Fruit fly (Drosophila melanogaster) whole organism, wandering third instar larva: ENCODE measurements around the gene CG14443.

Source experiments
- Dfd ChIP-seq: fragments of >200 bp; optimal IDR thresholded peaks from 2 replicates; lab custom pipeline; 2017; ENCODE audit warnings: missing biosample characterization, missing genetic modification characterization
- HLH106 ChIP-seq: fragments of 200-800 bp; optimal IDR thresholded peaks from 3 replicates; lab custom pipeline; 2019; ENCODE audit warnings: missing biosample characterization, mild to moderate bottlenecking, missing genetic modification characterization, moderate library complexity
- Hnf4 ChIP-seq: fragments of 200-800 bp; sonication (Bioruptor generic); optimal IDR thresholded peaks from 2 replicates; lab custom pipeline; 2016; ENCODE audit warnings: missing biosample characterization, mild to moderate bottlenecking, missing genetic modification characterization
- Hr78 ChIP-seq: fragments of >200 bp; optimal IDR thresholded peaks from 2 replicates; lab custom pipeline; 2017; ENCODE audit warnings: missing biosample characterization, missing genetic modification characterization
- Hr83 ChIP-seq: fragments of 200-300 bp; sonication (Bioruptor generic); optimal IDR thresholded peaks from 2 replicates; lab custom pipeline; 2016; ENCODE audit warnings: missing biosample characterization, mild to moderate bottlenecking, missing genetic modification characterization, moderate library complexity; ENCODE audit not compliant: poor library complexity, severe bottlenecking
- Vsx2 ChIP-seq: fragments of 200-300, 225-300 bp; sonication (Bioruptor generic); optimal IDR thresholded peaks from 2 replicates; lab custom pipeline; 2018; ENCODE audit warnings: missing biosample characterization, missing genetic modification characterization; ENCODE audit not compliant: partially characterized antibody
- dsf ChIP-seq: sonication (Bioruptor generic); optimal IDR thresholded peaks from 2 replicates; lab custom pipeline; 2016; ENCODE audit warnings: missing biosample characterization, missing genetic modification characterization, borderline replicate concordance
- lola ChIP-seq: fragments of >200 bp; optimal IDR thresholded peaks from 2 replicates; lab custom pipeline; 2017; ENCODE audit warnings: missing biosample characterization, missing genetic modification characterization

DNA sequence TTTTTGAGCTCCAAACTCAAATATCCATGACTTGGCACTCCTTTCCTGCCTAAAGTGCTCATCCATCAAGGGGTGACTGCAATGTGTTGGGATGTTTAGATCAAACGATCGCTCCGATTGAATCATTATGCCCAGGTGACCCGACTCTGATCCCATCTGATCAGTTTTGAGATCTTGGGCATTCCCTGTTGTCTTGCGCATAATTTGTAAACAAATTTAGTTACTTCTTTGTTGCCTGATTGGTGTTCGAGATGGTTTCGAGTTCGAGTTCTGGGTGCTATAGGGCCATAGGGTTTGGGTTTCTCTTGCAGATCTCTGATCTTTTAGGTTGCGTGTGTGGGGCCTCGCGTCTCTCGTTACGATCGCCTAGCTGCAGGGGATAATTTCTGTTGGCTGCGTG, 21.2 kb upstream of the CG14443 start:
- TF ChIP-seq lola (no peak), Hr78 (GFP tag; lab: Kevin White, UChicago) (no peak), HLH106 (tag; lab: Kevin White, UChicago) (no peak), Hnf4 (GFP tag; lab: Kevin White, UChicago) (no peak), Dfd (no peak), dsf (GFP tag; lab: Kevin White, UChicago) (no peak), Vsx2 (GFP tag; lab: Kevin White, UChicago) (no peak), Hr83 (no peak)
